Fruit fly (Drosophila melanogaster) whole organism, prepupa: ENCODE measurements around the gene hwt.

Experiments used
- Blimp-1 ChIP-seq: fragments of 200-800 bp; sonication (Bioruptor generic); optimal IDR thresholded peaks from 3 replicates; lab custom pipeline; 2017; ENCODE audit warnings: missing biosample characterization, missing genetic modification characterization, mild to moderate bottlenecking, moderate library complexity, missing genetic modification reagents
- CG11762 ChIP-seq: fragments of 200-800 bp; sonication (Bioruptor generic); optimal IDR thresholded peaks from 3 replicates; lab custom pipeline; 2016; ENCODE audit warnings: missing biosample characterization, missing genetic modification characterization; ENCODE audit not compliant: insufficient read depth
- CG11902 ChIP-seq: fragments of 200-800 bp; sonication (Bioruptor generic); optimal IDR thresholded peaks from 3 replicates; lab custom pipeline; 2016; ENCODE audit warnings: missing biosample characterization, missing genetic modification characterization
- CG15336 ChIP-seq: fragments of 200-800 bp; sonication (Bioruptor generic); IDR thresholded peaks from 2 replicates; pipeline ENCODE4 v1.3.6; 2022; ENCODE audit warnings: missing biosample characterization, missing genetic modification characterization
- CG3032 ChIP-seq: fragments of 200-800 bp; optimal IDR thresholded peaks from 2 replicates; lab custom pipeline; 2019; ENCODE audit warnings: missing biosample characterization, mild to moderate bottlenecking, missing genetic modification characterization, moderate library complexity
- CG32006 ChIP-seq: fragments of 200-800 bp; sonication (Bioruptor generic); optimal IDR thresholded peaks from 3 replicates; lab custom pipeline; 2017; ENCODE audit warnings: missing biosample characterization, mild to moderate bottlenecking, missing genetic modification characterization
- CG6163 ChIP-seq: fragments of 200-800 bp; sonication (Bioruptor generic); IDR thresholded peaks from 3 replicates; pipeline ENCODE4 v1.3.6; 2022; ENCODE audit warnings: missing biosample characterization, missing genetic modification characterization
- CG6276 ChIP-seq: fragments of 200-800 bp; sonication (Bioruptor generic); optimal IDR thresholded peaks from 2 replicates; lab custom pipeline; 2017; ENCODE audit warnings: missing biosample characterization, mild to moderate bottlenecking, missing genetic modification characterization
- CG6792 ChIP-seq: fragments of 200-800 bp; sonication (Bioruptor generic); optimal IDR thresholded peaks from 3 replicates; lab custom pipeline; 2016; ENCODE audit warnings: missing biosample characterization, missing genetic modification characterization
- CG6808 ChIP-seq: fragments of 200-800 bp; sonication (Bioruptor generic); optimal IDR thresholded peaks from 3 replicates; lab custom pipeline; 2017; ENCODE audit warnings: missing biosample characterization, missing genetic modification characterization, mild to moderate bottlenecking, moderate library complexity, missing genetic modification reagents
- CG8319 ChIP-seq: fragments of 200-800 bp; sonication (Bioruptor generic); optimal IDR thresholded peaks from 3 replicates; lab custom pipeline; 2016; ENCODE audit warnings: missing biosample characterization, missing genetic modification characterization
- CG8632 ChIP-seq: fragments of 200-800 bp; sonication (Bioruptor generic); optimal IDR thresholded peaks from 3 replicates; lab custom pipeline; 2016; ENCODE audit warnings: missing biosample characterization, missing genetic modification characterization
- Eip78C ChIP-seq: fragments of 200-800 bp; sonication (Bioruptor generic); peaks from one replicate; lab custom pipeline; 2016; ENCODE audit warnings: missing biosample characterization, missing genetic modification characterization
- Eip93F ChIP-seq: fragments of 200-800 bp; sonication (Bioruptor generic); optimal IDR thresholded peaks from 2 replicates; lab custom pipeline; 2016; ENCODE audit warnings: missing biosample characterization, mild to moderate bottlenecking, missing genetic modification characterization
- Ets96B ChIP-seq: fragments of 200-800 bp; optimal IDR thresholded peaks from 2 replicates; lab custom pipeline; 2019; ENCODE audit warnings: missing biosample characterization, mild to moderate bottlenecking, missing genetic modification characterization, moderate library complexity
- Gug ChIP-seq: fragments of 200-800 bp; sonication (Bioruptor generic); IDR thresholded peaks from 2 replicates; pipeline ENCODE4 v1.3.6; 2022; ENCODE audit warnings: missing biosample characterization, missing genetic modification characterization
- Hr38 ChIP-seq: sonication (Bioruptor generic); optimal IDR thresholded peaks from 2 replicates; lab custom pipeline; 2016; ENCODE audit warnings: missing biosample characterization, missing genetic modification characterization
- Hr4 ChIP-seq: fragments of 200-800 bp; sonication (Bioruptor generic); optimal IDR thresholded peaks from 3 replicates; lab custom pipeline; 2016; ENCODE audit warnings: missing biosample characterization, missing genetic modification characterization
- Met ChIP-seq: fragments of 200-800 bp; sonication (Bioruptor generic); optimal IDR thresholded peaks from 3 replicates; lab custom pipeline; 2016; ENCODE audit warnings: missing biosample characterization, missing genetic modification characterization
- Sox102F ChIP-seq: fragments of 200-800 bp; sonication (Bioruptor generic); optimal IDR thresholded peaks from 2 replicates; lab custom pipeline; 2016; ENCODE audit warnings: missing biosample characterization, mild to moderate bottlenecking, missing genetic modification characterization
- achi ChIP-seq: fragments of 200-800 bp; sonication (Bioruptor generic); optimal IDR thresholded peaks from 3 replicates; lab custom pipeline; 2016; ENCODE audit warnings: missing biosample characterization, missing genetic modification characterization
- acj6 ChIP-seq: fragments of 200-800 bp; sonication (Bioruptor generic); optimal IDR thresholded peaks from 3 replicates; lab custom pipeline; 2016; ENCODE audit warnings: missing biosample characterization, missing genetic modification characterization
- dsx ChIP-seq: fragments of 200-800 bp; optimal IDR thresholded peaks from 3 replicates; lab custom pipeline; 2019; ENCODE audit warnings: missing biosample characterization, mild to moderate bottlenecking, missing genetic modification characterization, moderate library complexity; ENCODE audit not compliant: poor library complexity, severe bottlenecking
- eg ChIP-seq: fragments of 200-800 bp; sonication (Bioruptor generic); IDR thresholded peaks from 3 replicates; pipeline ENCODE4 v1.3.6; 2022; ENCODE audit warnings: missing biosample characterization, missing genetic modification characterization
- esn ChIP-seq: fragments of 200-800 bp; sonication (Bioruptor generic); optimal IDR thresholded peaks from 2 replicates; lab custom pipeline; 2016; ENCODE audit warnings: missing biosample characterization, mild to moderate bottlenecking, missing genetic modification characterization, moderate library complexity
- fd59A ChIP-seq: fragments of 200-800 bp; sonication (Bioruptor generic); optimal IDR thresholded peaks from 2 replicates; lab custom pipeline; 2017; ENCODE audit warnings: missing biosample characterization, mild to moderate bottlenecking, missing genetic modification characterization, missing genetic modification reagents
- fd85E ChIP-seq: fragments of 200-800 bp; sonication (Bioruptor generic); optimal IDR thresholded peaks from 3 replicates; lab custom pipeline; 2016; ENCODE audit warnings: missing biosample characterization, missing genetic modification characterization
- pdm3 ChIP-seq: fragments of 200-800 bp; sonication (Bioruptor generic); optimal IDR thresholded peaks from 3 replicates; lab custom pipeline; 2016; ENCODE audit warnings: missing biosample characterization, missing genetic modification characterization
- salr ChIP-seq, 2 experiments: fragments of 200-800 bp; sonication (Bioruptor generic); optimal IDR thresholded peaks; 3 replicates each; lab custom pipeline; 2016 to 2018; ENCODE audit warnings: missing biosample characterization in 2 of 2, missing genetic modification characterization in 2 of 2, mild to moderate bottlenecking in 1 of 2
- spab ChIP-seq: fragments of 200-800 bp; sonication (Bioruptor generic); optimal IDR thresholded peaks from 2 replicates; lab custom pipeline; 2017; ENCODE audit warnings: missing biosample characterization, mild to moderate bottlenecking, missing genetic modification characterization, missing genetic modification reagents
- ss ChIP-seq, 2 experiments: fragments of 200-800 bp; sonication (Bioruptor generic); optimal IDR thresholded peaks; 2 replicates in 1 of 2; 3 replicates in 1 of 2; lab custom pipeline; 2017 to 2018; ENCODE audit warnings: mild to moderate bottlenecking in 2 of 2, missing biosample characterization in 2 of 2, missing genetic modification characterization in 2 of 2, moderate library complexity in 1 of 2
- svp ChIP-seq: fragments of 200-800 bp; sonication (Bioruptor generic); peaks from one replicate; lab custom pipeline; 2016; ENCODE audit warnings: missing biosample characterization, missing genetic modification characterization
- topi ChIP-seq: fragments of 200-800 bp; sonication (Bioruptor generic); optimal IDR thresholded peaks from 3 replicates; lab custom pipeline; 2016; ENCODE audit warnings: missing biosample characterization, missing genetic modification characterization
- vri ChIP-seq: fragments of 200-800 bp; sonication (Bioruptor generic); optimal IDR thresholded peaks from 3 replicates; lab custom pipeline; 2016; ENCODE audit warnings: missing biosample characterization, mild to moderate bottlenecking, missing genetic modification characterization

Gene hwt

DNA sequence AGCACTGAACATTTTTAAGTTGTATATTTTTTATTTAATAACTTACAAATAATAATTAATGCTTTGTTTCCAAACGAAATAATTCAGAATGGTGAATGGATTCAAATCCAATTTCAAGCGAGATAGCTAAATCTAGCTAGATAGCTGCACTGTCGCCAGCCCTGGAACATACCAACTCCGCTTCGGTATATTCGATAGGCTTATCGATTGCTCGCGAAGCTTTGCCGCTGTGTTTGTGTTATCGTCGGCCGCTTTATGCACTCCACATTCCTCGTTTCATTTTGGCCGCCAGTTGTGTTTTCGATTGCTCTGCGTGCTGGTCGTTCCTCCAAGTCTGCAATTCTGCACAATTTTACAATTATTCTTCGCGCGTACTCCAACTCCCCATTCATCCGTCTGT lies 71.3 kb downstream of the hwt start, which contains the start of gene mdu (continued):
- TF ChIP-seq dsx (GFP tag; lab: Kevin White, UChicago), result no peak
- no peak for TF ChIP-seq spab (GFP tag; lab: Kevin White, UChicago)
- no peak for TF ChIP-seq Blimp-1 (GFP tag; lab: Kevin White, UChicago)
- no peak for TF ChIP-seq acj6
- TF ChIP-seq esn, result no peak
- TF ChIP-seq CG11762 (GFP tag; lab: Kevin White, UChicago), result no peak
- peak; percentile 11 for TF ChIP-seq CG8632 (GFP tag; lab: Kevin White, UChicago)
- no peak for TF ChIP-seq Ets96B (tag; lab: Kevin White, UChicago)
- TF ChIP-seq salr (GFP tag; optimal IDR thresholded peaks at IDR 0.05; lab: Kevin White, UChicago), result no peak
- TF ChIP-seq Hr38 (GFP tag; lab: Kevin White, UChicago), result no peak
- TF ChIP-seq fd85E (GFP tag; lab: Kevin White, UChicago), result no peak
- peak; percentile 47 for TF ChIP-seq CG3032 (tag; lab: Kevin White, UChicago)
- TF ChIP-seq Hr4, result peak; percentile 26
- TF ChIP-seq fd59A (GFP tag; lab: Kevin White, UChicago), result no peak
- no peak for TF ChIP-seq Met (GFP tag; lab: Kevin White, UChicago)
- TF ChIP-seq Gug (GFP tag; lab: Robert Waterston, UW), result no peak

DNA sequence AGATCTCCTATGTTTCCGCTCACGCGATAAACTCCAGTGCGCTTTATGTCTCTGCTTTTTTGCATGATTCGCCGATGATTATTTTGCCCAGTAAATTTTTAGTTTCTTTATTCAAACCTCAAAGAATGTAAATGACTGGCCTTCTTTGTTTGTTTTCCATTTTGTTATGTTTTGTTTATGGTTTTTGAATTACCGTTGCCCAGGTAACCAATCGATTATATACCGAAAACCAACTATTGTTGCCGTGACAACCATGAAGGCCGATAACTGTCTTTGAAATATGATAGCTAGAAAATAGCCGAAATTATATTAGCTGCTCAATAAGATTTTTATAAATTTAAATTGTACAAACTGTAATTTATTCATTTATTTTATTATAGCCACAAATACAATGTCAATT lies 71.8 kb downstream of the hwt start, which contains the start of gene Mks1:
TSS of gene Mks1 (minus strand) at position 101 of the 400 bp plus-strand sequence.
- TF ChIP-seq ss (GFP tag; optimal IDR thresholded peaks at IDR 0.05; lab: Kevin White, UChicago), result no peak
- no peak for TF ChIP-seq Hr4
- TF ChIP-seq CG6808 (GFP tag; lab: Kevin White, UChicago), result no peak
- TF ChIP-seq dsx (GFP tag; lab: Kevin White, UChicago), result no peak
- no peak for TF ChIP-seq Hr38 (GFP tag; lab: Kevin White, UChicago)
- no peak for TF ChIP-seq CG6276 (GFP tag; lab: Kevin White, UChicago)
- TF ChIP-seq Sox102F (GFP tag; lab: Kevin White, UChicago), result no peak
- TF ChIP-seq eg (GFP tag; lab: Robert Waterston, UW), result no peak
- TF ChIP-seq Eip78C (GFP tag; lab: Kevin White, UChicago), result no peak
- no peak for TF ChIP-seq CG6792
- TF ChIP-seq Eip93F (GFP tag; lab: Kevin White, UChicago), result no peak
- no peak for TF ChIP-seq CG15336 (GFP tag; lab: Robert Waterston, UW)
- no peak for TF ChIP-seq CG3032 (tag; lab: Kevin White, UChicago)
- no peak for TF ChIP-seq salr (GFP tag; optimal IDR thresholded peaks at IDR 0.05; lab: Kevin White, UChicago)

DNA sequence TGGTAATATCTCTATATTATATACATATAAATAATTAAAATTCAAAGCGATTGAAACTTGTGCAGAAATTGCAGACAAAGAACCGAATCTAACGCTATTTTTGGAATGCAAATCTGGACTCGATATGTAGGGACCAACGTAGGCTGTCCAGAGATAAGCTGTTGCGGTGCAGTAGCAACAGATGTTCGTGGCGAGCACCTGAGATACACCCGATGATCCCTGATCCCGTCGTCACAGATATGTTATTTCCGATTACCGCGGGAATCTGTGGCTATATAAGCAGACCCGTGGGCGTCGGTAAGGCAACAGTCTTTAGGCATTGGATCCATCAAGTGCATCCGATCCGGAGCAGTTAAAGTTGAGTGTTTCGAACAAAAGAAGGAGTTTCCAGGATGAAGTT lies 78.3 kb downstream of the hwt start, which contains the start of gene Lsp1alpha:
TSS of gene Lsp1alpha (plus strand) at position 301 of the 400 bp plus-strand sequence.
- TF ChIP-seq svp, result peak; percentile 85
- no peak for TF ChIP-seq CG32006 (GFP tag; lab: Kevin White, UChicago)
- TF ChIP-seq CG8319, result no peak

DNA sequence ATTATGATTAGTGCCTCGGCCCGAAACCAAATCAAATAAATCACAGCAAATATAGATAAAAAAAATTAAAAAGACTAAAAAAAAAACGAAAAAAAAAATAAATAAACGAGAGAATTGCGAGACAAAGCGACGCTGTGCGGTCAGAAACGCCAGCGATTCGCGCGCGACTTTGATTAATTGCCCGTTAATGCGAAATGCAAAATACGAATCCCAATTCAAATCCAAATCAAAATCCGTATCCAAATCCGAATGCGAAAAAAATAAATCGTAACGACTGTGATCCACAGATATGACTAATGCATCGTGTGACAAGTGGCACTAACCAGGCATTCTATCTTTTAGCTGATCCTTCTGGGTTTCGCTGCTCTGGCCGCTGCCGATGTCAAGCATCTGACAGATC lies 80.8 kb downstream of the hwt start:
- no peak for TF ChIP-seq CG6276 (GFP tag; lab: Kevin White, UChicago)
- no peak for TF ChIP-seq vri (GFP tag; lab: Kevin White, UChicago)
- TF ChIP-seq salr (GFP tag; optimal IDR thresholded peaks at IDR 0.05; lab: Kevin White, UChicago), result no peak
- no peak for TF ChIP-seq Blimp-1 (GFP tag; lab: Kevin White, UChicago)
- no peak for TF ChIP-seq CG11902
- TF ChIP-seq, all 60 proteins: peak for 0

DNA sequence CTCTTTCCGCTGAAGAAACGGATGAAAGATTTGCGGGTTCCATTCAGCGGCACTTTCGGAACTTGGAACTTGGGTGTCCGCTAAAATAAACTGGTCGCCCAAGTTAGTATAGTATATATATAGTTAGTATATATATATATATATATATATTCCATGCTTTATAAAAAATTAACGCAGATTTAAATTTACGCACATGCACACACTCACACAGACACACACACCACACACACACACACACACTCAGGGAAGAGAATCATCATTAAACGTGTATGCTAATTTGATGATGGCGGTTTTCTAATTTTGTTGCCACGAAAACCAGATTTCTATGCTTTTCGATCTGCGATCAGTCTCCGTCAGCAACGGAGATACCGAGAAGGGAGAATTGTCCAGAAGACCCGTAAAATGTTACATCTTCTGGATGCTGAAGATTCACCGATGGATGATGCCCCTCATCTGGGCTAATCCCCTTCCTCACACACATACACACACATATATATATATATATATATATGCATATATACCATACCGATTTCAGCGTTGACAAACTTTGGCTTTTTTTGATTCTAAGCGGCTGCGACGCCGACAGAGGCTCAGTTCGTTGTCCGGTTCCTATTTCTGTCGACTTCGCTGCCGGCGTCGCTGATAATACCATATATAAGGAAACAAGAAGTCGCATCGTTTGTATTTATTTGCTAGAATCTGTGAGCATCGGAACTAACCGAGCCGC lies 81.8 kb downstream of the hwt start, which contains the start of gene Cpr11A:
TSS of gene Cpr11A (plus strand) at position 677 of the 727 bp plus-strand sequence.
- TF ChIP-seq achi (GFP tag; lab: Kevin White, UChicago), result no peak
- no peak for TF ChIP-seq CG6163
- TF ChIP-seq spab (GFP tag; lab: Kevin White, UChicago), result no peak
- TF ChIP-seq topi (GFP tag; lab: Kevin White, UChicago), result no peak
- no peak for TF ChIP-seq acj6
- no peak for TF ChIP-seq esn
- no peak for TF ChIP-seq pdm3 (GFP tag; lab: Kevin White, UChicago)
